Fruit fly (Drosophila melanogaster): Measurements from ENCODE around the gene CREG.

CREG gene

dm6 chr3R:17401289-17401752 lies 6.9 kb upstream of the CREG start (continued):
- TF ChIP-seq CG10565 (GFP tag; optimal IDR thresholded peaks at IDR 0.05) = no peak
- TF ChIP-seq CG18619 (GFP tag; optimal IDR thresholded peaks at IDR 0.05) = peak; percentile 15
- no peak for TF ChIP-seq CG11093 (GFP tag; IDR thresholded peaks at IDR 0.05)
- no peak for TF ChIP-seq Trl (optimal IDR thresholded peaks at IDR 0.05)
- TF ChIP-seq Trl (GFP tag; optimal IDR thresholded peaks at IDR 0.05) = peak; percentile 53
- no peak for TF ChIP-seq Poxn (GFP tag; IDR thresholded peaks at IDR 0.05)
- TF ChIP-seq danr (GFP tag; IDR thresholded peaks at IDR 0.05) = no peak
- no peak for TF ChIP-seq CG17568 (GFP tag; optimal IDR thresholded peaks at IDR 0.05)
- no peak for TF ChIP-seq z (GFP tag; IDR thresholded peaks at IDR 0.05)
- TF ChIP-seq schlank (tag; optimal IDR thresholded peaks at IDR 0.05) = peak; percentile 13
- TF ChIP-seq CG12744 (GFP tag; optimal IDR thresholded peaks at IDR 0.05) = peak; percentile 14
- TF ChIP-seq ase (GFP tag; IDR thresholded peaks at IDR 0.05) = no peak
- peak; percentile 11 for TF ChIP-seq caup (GFP tag; optimal IDR thresholded peaks at IDR 0.05; ENCODE audit: severe bottlenecking)
- no peak for TF ChIP-seq sens-2 (GFP tag; IDR thresholded peaks at IDR 0.05)
- peak; percentile 84 for TF ChIP-seq HmgZ (tag; optimal IDR thresholded peaks at IDR 0.05)
- peak; percentile 52 for TF ChIP-seq pum (GFP tag; optimal IDR thresholded peaks at IDR 0.05)
- no peak for TF ChIP-seq croc (GFP tag; conservative IDR thresholded peaks at IDR 0.05)
- peak; percentile 34 for TF ChIP-seq phol (tag; optimal IDR thresholded peaks at IDR 0.05)
- peak; percentile 47 for TF ChIP-seq bcd (GFP tag; optimal IDR thresholded peaks at IDR 0.05)
- no peak for TF ChIP-seq Awh (GFP tag; IDR thresholded peaks at IDR 0.05)
- no peak for TF ChIP-seq CG14667 (GFP tag; IDR thresholded peaks at IDR 0.05)
- TF ChIP-seq Doc3 (GFP tag; IDR thresholded peaks at IDR 0.05; ENCODE audit: partially characterized antibody) = peak; percentile 51; the same call in 2 of the 3 replicates
- TF ChIP-seq Sry-β (GFP tag; optimal IDR thresholded peaks at IDR 0.05) = no peak
- TF ChIP-seq ATbp (GFP tag; optimal IDR thresholded peaks at IDR 0.05) = no peak
- peak; percentile 16 for TF ChIP-seq Fer2 (tag; optimal IDR thresholded peaks at IDR 0.05)
- TF ChIP-seq CrebB (tag; optimal IDR thresholded peaks at IDR 0.05) = peak; percentile 27
- TF ChIP-seq jumu (GFP tag; optimal IDR thresholded peaks at IDR 0.05) = peak; percentile 42
- peak; percentile 65 for TF ChIP-seq MBD-R2 (GFP tag; IDR thresholded peaks at IDR 0.05)
- TF ChIP-seq exex (tag; optimal IDR thresholded peaks at IDR 0.05) = peak; percentile 56
- no peak for TF ChIP-seq CG1647 (GFP tag; optimal IDR thresholded peaks at IDR 0.05)
- TF ChIP-seq gt (GFP tag; IDR thresholded peaks at IDR 0.05) = no peak
- peak; percentile 82 for TF ChIP-seq HLH4C (GFP tag; IDR thresholded peaks at IDR 0.05; ENCODE audit: partially characterized antibody)
- TF ChIP-seq sna (GFP tag; IDR thresholded peaks at IDR 0.05; ENCODE audit: partially characterized antibody) = peak; percentile 63; the same call in 1 of the 2 replicates
- TF ChIP-seq HHEX (GFP tag; optimal IDR thresholded peaks at IDR 0.05) = no peak
- peak; percentile 40 for TF ChIP-seq CG3847 (GFP tag; IDR thresholded peaks at IDR 0.05)
- peak; percentile 27 for TF ChIP-seq Mes4 (GFP tag; optimal IDR thresholded peaks at IDR 0.05)
- TF ChIP-seq twi (tag; optimal IDR thresholded peaks at IDR 0.05) = peak; percentile 11
- TF ChIP-seq Sox102F (GFP tag; optimal IDR thresholded peaks at IDR 0.05) = peak; percentile 62
- TF ChIP-seq gsb-n (tag; optimal IDR thresholded peaks at IDR 0.05) = peak; percentile 52
- TF ChIP-seq CkIIα-i1 (GFP tag; IDR thresholded peaks at IDR 0.05) = no peak
- peak; percentile 76 for TF ChIP-seq CG32532 (GFP tag; IDR thresholded peaks at IDR 0.05)
- peak; percentile 47 for TF ChIP-seq Atf-2 (GFP tag; optimal IDR thresholded peaks at IDR 0.05)
- no peak for TF ChIP-seq fru (optimal IDR thresholded peaks at IDR 0.05)
- no peak for TF ChIP-seq toy (GFP tag; IDR thresholded peaks at IDR 0.05)
- TF ChIP-seq Stat92E (GFP tag; optimal IDR thresholded peaks at IDR 0.05) = no peak
- peak; percentile 74 for TF ChIP-seq CG11456 (GFP tag; IDR thresholded peaks at IDR 0.05)
- TF ChIP-seq sim (GFP tag; IDR thresholded peaks at IDR 0.05) = no peak
- no peak for TF ChIP-seq CG15011 (GFP tag; optimal IDR thresholded peaks at IDR 0.05)
- no peak for TF ChIP-seq CG10321 (GFP tag; IDR thresholded peaks at IDR 0.05)
- TF ChIP-seq Myb (GFP tag; optimal IDR thresholded peaks at IDR 0.05) = peak; percentile 49
- TF ChIP-seq CG6854 (GFP tag; optimal IDR thresholded peaks at IDR 0.05) = no peak
- TF ChIP-seq CG8089 (GFP tag; optimal IDR thresholded peaks at IDR 0.05) = no peak
